Fruit fly (Drosophila melanogaster) whole organism, embryonic: Measurements from ENCODE around the gene gogo.

ENCODE experiments used
- CG10147 ChIP-seq: fragments of 200-800 bp; sonication (Bioruptor generic); optimal IDR thresholded peaks from 2 replicates; lab custom pipeline; 2019; ENCODE audit warnings: missing biosample characterization, mild to moderate bottlenecking, missing genetic modification characterization, moderate library complexity
- CG1024 ChIP-seq: fragments of 200-800 bp; sonication (Bioruptor generic); IDR thresholded peaks from 2 replicates; pipeline ENCODE4 v1.3.6; 2022; ENCODE audit warnings: missing biosample characterization, missing genetic modification characterization
- CG11398 ChIP-seq: fragments of 200-800 bp; sonication (Bioruptor generic); optimal IDR thresholded peaks from 2 replicates; lab custom pipeline; 2016; ENCODE audit warnings: missing biosample characterization, missing genetic modification characterization
- CG11695 ChIP-seq: fragments of 200-800 bp; sonication (Bioruptor generic); IDR thresholded peaks from 3 replicates; pipeline ENCODE4 v1.3.6; 2022; ENCODE audit warnings: missing biosample characterization, missing genetic modification characterization
- CG12219 ChIP-seq: fragments of 200-800 bp; sonication (Bioruptor generic); optimal IDR thresholded peaks from 3 replicates; lab custom pipeline; 2018; ENCODE audit warnings: missing biosample characterization, mild to moderate bottlenecking, missing genetic modification characterization
- CG17186 ChIP-seq: fragments of 200-800 bp; sonication (Bioruptor generic); optimal IDR thresholded peaks from 3 replicates; lab custom pipeline; 2017; ENCODE audit warnings: missing biosample characterization, missing genetic modification reagents, missing genetic modification characterization
- CG2120 ChIP-seq: fragments of 200-800 bp; sonication (Bioruptor generic); optimal IDR thresholded peaks from 3 replicates; lab custom pipeline; 2016; ENCODE audit warnings: missing biosample characterization, missing genetic modification characterization
- CG2129 ChIP-seq: fragments of 200-800 bp; sonication (Bioruptor generic); IDR thresholded peaks from 2 replicates; pipeline ENCODE4 v1.3.6; 2022; ENCODE audit warnings: missing biosample characterization, missing genetic modification characterization; ENCODE audit not compliant: partially characterized antibody
- CG2889 ChIP-seq: fragments of 200-800 bp; sonication (Bioruptor generic); IDR thresholded peaks from 3 replicates; pipeline ENCODE4 v1.3.6; 2022; ENCODE audit warnings: missing biosample characterization, missing genetic modification characterization
- CG3163 ChIP-seq: fragments of 200-800 bp; sonication (Bioruptor generic); optimal IDR thresholded peaks from 3 replicates; lab custom pipeline; 2016; ENCODE audit warnings: missing biosample characterization, missing genetic modification characterization
- CG32532 ChIP-seq: fragments of 200-800 bp; sonication (Bioruptor generic); IDR thresholded peaks from 2 replicates; pipeline ENCODE4 v1.3.6; 2022; ENCODE audit warnings: missing biosample characterization, missing genetic modification characterization
- CG3281 ChIP-seq: fragments of 200-800 bp; sonication (Bioruptor generic); optimal IDR thresholded peaks from 3 replicates; lab custom pipeline; 2017; ENCODE audit warnings: missing biosample characterization, mild to moderate bottlenecking, missing genetic modification characterization
- CG7372 ChIP-seq: fragments of 200-800 bp; sonication (Bioruptor generic); IDR thresholded peaks from 2 replicates; pipeline ENCODE4 v1.3.6; 2022; ENCODE audit warnings: missing biosample characterization, missing genetic modification characterization
- CG7556 ChIP-seq: fragments of 200-800 bp; sonication (Bioruptor generic); optimal IDR thresholded peaks from 2 replicates; lab custom pipeline; 2017; ENCODE audit warnings: missing biosample characterization, mild to moderate bottlenecking, missing genetic modification characterization
- CG7987 ChIP-seq: fragments of 200-800 bp; sonication (Bioruptor generic); optimal IDR thresholded peaks from 2 replicates; lab custom pipeline; 2018; ENCODE audit warnings: missing biosample characterization, mild to moderate bottlenecking, missing genetic modification characterization, moderate library complexity
- CG9727 ChIP-seq: fragments of 200-800 bp; sonication (Bioruptor generic); optimal IDR thresholded peaks from 3 replicates; lab custom pipeline; 2017; ENCODE audit warnings: missing biosample characterization, mild to moderate bottlenecking, missing genetic modification characterization
- CG9876 ChIP-seq: fragments of 200-800 bp; sonication (Bioruptor generic); optimal IDR thresholded peaks from 2 replicates; lab custom pipeline; 2016; ENCODE audit warnings: missing biosample characterization, missing genetic modification characterization
- CTCF ChIP-seq: fragments of 200-800 bp; sonication (Bioruptor generic); optimal IDR thresholded peaks from 2 replicates; lab custom pipeline; 2017; ENCODE audit warnings: missing biosample characterization, mild to moderate bottlenecking, missing genetic modification characterization, moderate library complexity
- D ChIP-seq, 2 experiments: fragments of 200-800 bp in 1 of 2; fragments of >200 bp in 1 of 2; sonication (Bioruptor generic) in 1 of 2; optimal IDR thresholded peaks; 2 replicates in 1 of 2; 3 replicates in 1 of 2; lab custom pipeline; 2017; ENCODE audit warnings: mild to moderate bottlenecking in 1 of 2, missing biosample characterization in 1 of 2, missing genetic modification characterization in 1 of 2, missing genetic modification reagents in 1 of 2
- D19A ChIP-seq: fragments of 200-800 bp; optimal IDR thresholded peaks from 3 replicates; lab custom pipeline; 2019; ENCODE audit warnings: missing biosample characterization, mild to moderate bottlenecking, missing genetic modification characterization, moderate library complexity
- Dbx ChIP-seq: fragments of 200-800 bp; sonication (Bioruptor generic); IDR thresholded peaks from 3 replicates; pipeline ENCODE4 v1.3.6; 2022; ENCODE audit warnings: missing biosample characterization, missing genetic modification characterization
- Dip3 ChIP-seq: fragments of 200-800 bp; sonication (Bioruptor generic); optimal IDR thresholded peaks from 3 replicates; lab custom pipeline; 2016; ENCODE audit warnings: missing biosample characterization, missing genetic modification characterization
- Hr78 ChIP-seq, 2 experiments: fragments of 200-800 bp in 1 of 2; fragments of >200 bp in 1 of 2; sonication (Bioruptor generic) in 1 of 2; optimal IDR thresholded peaks; 2 replicates each; lab custom pipeline; 2017 to 2019; ENCODE audit warnings: missing biosample characterization in 2 of 2, missing genetic modification characterization in 2 of 2, mild to moderate bottlenecking in 1 of 2, moderate library complexity in 1 of 2
- MBD-R2 ChIP-seq: fragments of 200-800 bp; sonication (Bioruptor generic); IDR thresholded peaks from 2 replicates; pipeline ENCODE4 v1.3.6; 2022; ENCODE audit warnings: missing biosample characterization, missing genetic modification characterization
- Nf-YC ChIP-seq: fragments of 200-800 bp; optimal IDR thresholded peaks from 3 replicates; lab custom pipeline; 2019; ENCODE audit warnings: missing biosample characterization, mild to moderate bottlenecking, missing genetic modification characterization, moderate library complexity
- Sry-β ChIP-seq: fragments of 200-800 bp; sonication (Bioruptor generic); optimal IDR thresholded peaks from 2 replicates; lab custom pipeline; 2018; ENCODE audit warnings: missing biosample characterization, mild to moderate bottlenecking, missing genetic modification characterization, moderate library complexity
- Taf1 ChIP-seq: fragments of 200-800 bp; sonication (Bioruptor generic); IDR thresholded peaks from 2 replicates; pipeline ENCODE4 v1.3.6; 2022; ENCODE audit warnings: missing biosample characterization, missing genetic modification characterization
- Usf ChIP-seq: fragments of 200-800 bp; sonication (Bioruptor generic); optimal IDR thresholded peaks from 2 replicates; lab custom pipeline; 2017; ENCODE audit warnings: missing genotype, missing biosample characterization, missing genetic modification characterization
- bigmax ChIP-seq: fragments of 200-800 bp; sonication (Bioruptor generic); optimal IDR thresholded peaks from 2 replicates; lab custom pipeline; 2018; ENCODE audit warnings: missing biosample characterization, mild to moderate bottlenecking, missing genetic modification characterization
- br ChIP-seq: fragments of >200 bp; optimal IDR thresholded peaks from 2 replicates; lab custom pipeline; 2017
- dan ChIP-seq: fragments of 200-800 bp; sonication (Bioruptor generic); IDR thresholded peaks from 2 replicates; pipeline ENCODE4 v1.3.6; 2022; ENCODE audit warnings: missing biosample characterization, missing genetic modification characterization
- dmrt11E ChIP-seq: fragments of 200-800 bp; sonication (Bioruptor generic); optimal IDR thresholded peaks from 3 replicates; lab custom pipeline; 2018; ENCODE audit warnings: missing biosample characterization, mild to moderate bottlenecking, missing genetic modification characterization, moderate library complexity
- fd64A ChIP-seq: fragments of 200-800 bp; sonication (Bioruptor generic); optimal IDR thresholded peaks from 3 replicates; lab custom pipeline; 2018; ENCODE audit warnings: missing biosample characterization, mild to moderate bottlenecking, missing genetic modification characterization
- gfzf ChIP-seq: fragments of 200-800 bp; sonication (Bioruptor generic); optimal IDR thresholded peaks from 2 replicates; lab custom pipeline; 2016; ENCODE audit warnings: missing biosample characterization, mild to moderate bottlenecking, missing genetic modification characterization, moderate library complexity
- ham ChIP-seq: fragments of 200-800 bp; sonication (Bioruptor generic); IDR thresholded peaks from 2 replicates; pipeline ENCODE4 v1.3.6; 2022; ENCODE audit warnings: missing biosample characterization, missing genetic modification characterization
- hth ChIP-seq: fragments of >200 bp; optimal IDR thresholded peaks from 2 replicates; lab custom pipeline; 2017; ENCODE audit warnings: inconsistent platforms
- jumu ChIP-seq: fragments of 200-800 bp; sonication (Bioruptor generic); optimal IDR thresholded peaks from 3 replicates; lab custom pipeline; 2016; ENCODE audit warnings: missing biosample characterization, missing genetic modification characterization
- lilli ChIP-seq: fragments of 200-800 bp; sonication (Bioruptor generic); optimal IDR thresholded peaks from 3 replicates; lab custom pipeline; 2016; ENCODE audit warnings: missing biosample characterization, missing genetic modification characterization
- onecut ChIP-seq: fragments of 200-800 bp; sonication (Bioruptor generic); IDR thresholded peaks from 2 replicates; pipeline ENCODE4 v1.3.6; 2022; ENCODE audit warnings: missing biosample characterization, missing genetic modification characterization
- pfk ChIP-seq: fragments of 200-800 bp; sonication (Bioruptor generic); optimal IDR thresholded peaks from 2 replicates; lab custom pipeline; 2018; ENCODE audit warnings: missing biosample characterization, mild to moderate bottlenecking, missing genetic modification characterization, moderate library complexity
- psq ChIP-seq: fragments of 200-800 bp; sonication (Bioruptor generic); optimal IDR thresholded peaks from 2 replicates; lab custom pipeline; 2017; ENCODE audit warnings: missing biosample characterization, missing genetic modification characterization
- repo ChIP-seq: fragments of 200-800 bp; sonication (Bioruptor generic); optimal IDR thresholded peaks from 2 replicates; lab custom pipeline; 2016; ENCODE audit warnings: missing biosample characterization, missing genetic modification characterization
- rib ChIP-seq: fragments of 200-800 bp; sonication (Bioruptor generic); IDR thresholded peaks from 2 replicates; pipeline ENCODE4 v1.3.6; 2022; ENCODE audit warnings: missing biosample characterization, missing genetic modification characterization
- ro ChIP-seq: fragments of 200-800 bp; sonication (Bioruptor generic); IDR thresholded peaks from 2 replicates; pipeline ENCODE4 v1.3.6; 2022; ENCODE audit warnings: missing biosample characterization, missing genetic modification characterization
- row ChIP-seq: fragments of 200-800 bp; sonication (Bioruptor generic); IDR thresholded peaks from 3 replicates; pipeline ENCODE4 v1.3.6; 2022; ENCODE audit warnings: missing biosample characterization, missing genetic modification characterization
- seq ChIP-seq: fragments of 200-800 bp; sonication (Bioruptor generic); IDR thresholded peaks from 2 replicates; pipeline ENCODE4 v1.3.6; 2022; ENCODE audit warnings: missing biosample characterization, missing genetic modification characterization
- so ChIP-seq: fragments of 200-800 bp; sonication (Bioruptor generic); IDR thresholded peaks from 3 replicates; pipeline ENCODE4 v1.3.6; 2022; ENCODE audit warnings: missing biosample characterization, missing genetic modification characterization
- sr ChIP-seq: fragments of 200-800 bp; sonication (Bioruptor generic); IDR thresholded peaks from 3 replicates; pipeline ENCODE4 v1.3.6; 2022; ENCODE audit warnings: missing biosample characterization, missing genetic modification characterization
- tin ChIP-seq: fragments of 200-800 bp; sonication (Bioruptor generic); optimal IDR thresholded peaks from 3 replicates; lab custom pipeline; 2016; ENCODE audit warnings: missing biosample characterization, missing genetic modification characterization
- wdn ChIP-seq: fragments of 200-800 bp; sonication (Bioruptor generic); IDR thresholded peaks from 2 replicates; pipeline ENCODE4 v1.3.6; 2022; ENCODE audit warnings: missing biosample characterization, missing genetic modification characterization

gogo gene

dm6 chr3L:20309758-20310733, 15.1 kb upstream of the gogo start (continued):
- TF ChIP-seq psq (GFP tag; lab: Kevin White, UChicago), result peak; percentile 26
- peak; percentile 36 for TF ChIP-seq dmrt11E (tag; lab: Kevin White, UChicago)
- peak; percentile 38 for TF ChIP-seq CTCF (GFP tag; lab: Kevin White, UChicago)
- no peak for TF ChIP-seq CG11398 (GFP tag; lab: Kevin White, UChicago)
- peak; percentile 65 for TF ChIP-seq lilli (GFP tag; lab: Kevin White, UChicago)
- peak; percentile 93 for TF ChIP-seq CG17186
- TF ChIP-seq Dip3 (GFP tag; lab: Kevin White, UChicago), result peak; percentile 59
- TF ChIP-seq jumu (GFP tag; lab: Kevin White, UChicago), result peak; percentile 81
- TF ChIP-seq CG9727 (GFP tag; lab: Kevin White, UChicago), result peak; percentile 34
- TF ChIP-seq Nf-YC (tag; lab: Kevin White, UChicago), result peak; percentile 15
- TF ChIP-seq seq (GFP tag; lab: Robert Waterston, UW), result no peak
- TF ChIP-seq D19A (tag; lab: Kevin White, UChicago), result no peak
- TF ChIP-seq Sry-β (GFP tag; lab: Kevin White, UChicago), result no peak
- no peak for TF ChIP-seq sr
- TF ChIP-seq CG10147 (GFP tag; lab: Kevin White, UChicago), result no peak
- TF ChIP-seq CG7372 (GFP tag; lab: Robert Waterston, UW), result no peak
- peak; percentile 85 for TF ChIP-seq gfzf (GFP tag; lab: Kevin White, UChicago)
- no peak for TF ChIP-seq Taf1
- TF ChIP-seq dan (GFP tag; lab: Robert Waterston, UW), result no peak
- TF ChIP-seq Usf (GFP tag; lab: Kevin White, UChicago), result no peak
- no peak for TF ChIP-seq CG1024 (GFP tag; lab: Robert Waterston, UW)
- no peak for TF ChIP-seq Hr78 (GFP tag; optimal IDR thresholded peaks at IDR 0.05; lab: Kevin White, UChicago)
- TF ChIP-seq CG7987 (GFP tag; lab: Kevin White, UChicago), result peak; percentile 2
- TF ChIP-seq D (optimal IDR thresholded peaks at IDR 0.05; lab: Kevin White, UChicago), result peak; percentile 72
- TF ChIP-seq D (GFP tag; optimal IDR thresholded peaks at IDR 0.05; lab: Kevin White, UChicago), result no peak
- TF ChIP-seq MBD-R2 (GFP tag; lab: Robert Waterston, UW), result peak; percentile 75
- peak; percentile 62; the same call in 1 of the 2 replicates for TF ChIP-seq CG32532 (GFP tag; lab: Robert Waterston, UW)
- no peak for TF ChIP-seq ham (GFP tag; lab: Robert Waterston, UW)
- no peak for TF ChIP-seq CG12219 (GFP tag; lab: Kevin White, UChicago)
- TF ChIP-seq CG9876 (GFP tag; lab: Kevin White, UChicago), result peak; percentile 56
- no peak for TF ChIP-seq rib (GFP tag; lab: Robert Waterston, UW)
- TF ChIP-seq br, result no peak
- TF ChIP-seq tin (GFP tag; lab: Kevin White, UChicago), result peak; percentile 52
- TF ChIP-seq fd64A, result no peak
- TF ChIP-seq ro (GFP tag; lab: Robert Waterston, UW), result no peak
- peak; percentile 18 for TF ChIP-seq bigmax (GFP tag; lab: Kevin White, UChicago)
- TF ChIP-seq pfk (GFP tag; lab: Kevin White, UChicago), result peak; percentile 73
- no peak for TF ChIP-seq so (GFP tag; lab: Robert Waterston, UW)
- TF ChIP-seq CG2889 (GFP tag; lab: Robert Waterston, UW), result no peak
- TF ChIP-seq onecut (GFP tag; lab: Robert Waterston, UW), result peak; percentile 60
- peak; percentile 64 for TF ChIP-seq Dbx (GFP tag; lab: Robert Waterston, UW)
- TF ChIP-seq CG3163, result peak; percentile 44
- peak; percentile 43; the same call in 1 of the 2 replicates for TF ChIP-seq wdn (GFP tag; lab: Robert Waterston, UW)
- TF ChIP-seq CG2120 (GFP tag; lab: Kevin White, UChicago), result peak; percentile 75
- peak; percentile 68 for TF ChIP-seq CG2129 (GFP tag; lab: Robert Waterston, UW)
- peak; percentile 49; the same call in 2 of the 3 replicates for TF ChIP-seq row (GFP tag; lab: Robert Waterston, UW)
- TF ChIP-seq CG7556 (GFP tag; lab: Kevin White, UChicago), result no peak
- TF ChIP-seq CG3281 (GFP tag; lab: Kevin White, UChicago), result no peak
- TF ChIP-seq CG11695, result no peak
- TF ChIP-seq hth (lab: Kevin White, UChicago), result no peak
- peak; percentile 46 for TF ChIP-seq repo (GFP tag; lab: Kevin White, UChicago)
